Fruit fly (Drosophila melanogaster): ENCODE results near the gene tj.

Gene tj

DNA sequence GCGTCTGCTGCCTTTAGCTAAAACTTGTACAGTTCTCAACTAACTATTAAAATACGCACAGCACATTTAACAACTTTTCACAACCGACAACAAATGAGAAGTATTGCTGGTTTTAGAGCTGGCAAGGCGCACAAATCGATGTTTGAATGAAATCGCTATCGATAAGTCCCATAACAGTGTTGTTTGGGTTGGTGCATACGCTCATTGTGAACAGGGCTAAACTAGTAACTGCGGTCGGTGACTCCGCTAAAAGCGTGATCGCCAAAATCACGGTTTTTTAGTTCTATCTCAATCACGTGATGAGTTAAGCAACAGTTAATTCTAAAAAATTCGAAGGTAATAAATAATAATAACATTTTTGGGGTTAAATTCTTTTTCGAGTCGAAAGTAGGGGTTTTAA is 10.7 kb upstream of the tj start, which contains the start of gene Top2:
TSS of gene Top2 (minus strand) at position 110 of the 400 bp plus-strand sequence.
- peak; percentile 17 for TF ChIP-seq CG8159 (tag; optimal IDR thresholded peaks at IDR 0.05)
- TF ChIP-seq CG17806 (tag; optimal IDR thresholded peaks at IDR 0.05) = no peak
- TF ChIP-seq CG4496 (GFP tag; IDR thresholded peaks at IDR 0.05) = peak; percentile 7; the same call in 1 of the 3 replicates

DNA sequence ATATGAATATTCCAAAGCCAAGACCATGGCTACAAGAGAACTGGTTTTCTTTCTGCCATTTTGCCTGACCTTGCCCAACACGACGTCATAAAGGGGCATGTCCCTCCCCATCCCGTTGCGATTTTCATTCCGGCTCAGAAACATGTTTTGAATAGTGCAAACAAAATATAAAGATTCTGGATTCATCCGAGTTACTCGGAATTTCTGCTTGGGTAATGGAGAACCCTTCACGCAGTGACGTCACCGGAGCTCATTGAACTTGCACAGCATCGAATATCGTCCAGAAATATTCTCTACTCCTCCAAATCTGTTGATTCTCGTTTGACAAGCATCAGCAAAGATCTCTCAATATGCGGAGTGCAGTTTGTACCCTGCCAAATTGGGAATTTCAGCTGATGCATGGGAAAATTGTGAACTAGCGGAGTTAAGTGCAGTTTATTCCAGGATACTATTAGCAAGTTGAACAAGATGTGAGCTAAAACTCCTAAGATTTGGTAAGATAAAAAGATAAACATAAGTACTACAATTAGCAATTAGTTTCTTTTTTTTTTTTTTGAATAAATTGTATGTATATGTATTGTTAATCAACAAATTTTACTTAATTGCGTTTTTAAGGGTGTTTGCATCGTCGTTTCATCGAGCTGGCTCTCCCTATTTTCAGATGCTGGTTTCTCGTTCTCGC is 9.9 kb upstream of the tj start, which contains the start of gene CG10026:
TSS of gene CG10026 (plus strand) at position 187 of the 682 bp plus-strand sequence.
- TF ChIP-seq Pif1B (GFP tag; optimal IDR thresholded peaks at IDR 0.05) (peak; percentile 42), CG17806 (tag; optimal IDR thresholded peaks at IDR 0.05) (peak; percentile 29), CG32121 (GFP tag; IDR thresholded peaks at IDR 0.05) (peak; percentile 11; the same call in 1 of the 2 replicates), Snoo (tag; optimal IDR thresholded peaks at IDR 0.05) (peak; percentile 52), gl (tag; optimal IDR thresholded peaks at IDR 0.05) (no peak), CG8159 (tag; optimal IDR thresholded peaks at IDR 0.05) (peak; percentile 73), CG8301 (tag; optimal IDR thresholded peaks at IDR 0.05) (peak; percentile 48), Ets98B (GFP tag; IDR thresholded peaks at IDR 0.05) (no peak), CG14655 (GFP tag; optimal IDR thresholded peaks at IDR 0.05) (peak; percentile 61), EcR (GFP tag; optimal IDR thresholded peaks at IDR 0.05) (peak; percentile 99), Pif1A (GFP tag; optimal IDR thresholded peaks at IDR 0.05) (peak; percentile 59), rn (GFP tag; IDR thresholded peaks at IDR 0.05) (no peak), CG12605 (GFP tag; IDR thresholded peaks at IDR 0.05) (no peak), CG9948 (tag; optimal IDR thresholded peaks at IDR 0.05) (peak; percentile 58), CG13204 (GFP tag; optimal IDR thresholded peaks at IDR 0.05) (no peak), CG15710 (tag; optimal IDR thresholded peaks at IDR 0.05) (peak; percentile 69), CG4496 (GFP tag; IDR thresholded peaks at IDR 0.05) (no peak), CG10348 (GFP tag; IDR thresholded peaks at IDR 0.05) (no peak), fd96Ca (GFP tag; IDR thresholded peaks at IDR 0.05) (no peak), D1 (tag; optimal IDR thresholded peaks at IDR 0.05) (no peak), CG34367 (tag; optimal IDR thresholded peaks at IDR 0.05) (peak; percentile 60)

DNA sequence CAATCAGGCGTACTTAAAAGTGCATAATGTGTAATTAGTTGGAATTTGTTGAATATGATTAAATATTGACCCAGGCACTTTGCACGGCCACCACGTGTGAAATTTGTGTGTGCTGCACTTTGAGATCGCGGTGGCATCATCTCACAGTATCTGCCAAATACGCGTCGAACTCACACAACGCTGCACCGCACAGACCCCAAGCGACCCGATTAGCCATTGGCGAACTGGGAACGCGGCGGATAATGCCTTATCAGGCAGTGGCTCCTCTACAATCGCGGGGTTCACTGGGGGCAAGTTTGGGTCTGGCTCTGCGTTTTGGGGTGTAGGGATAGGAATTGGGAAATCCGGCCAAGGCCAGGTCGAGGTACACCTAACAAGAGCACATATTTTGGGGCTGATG is 8.9 kb upstream of the tj start:
- TF ChIP-seq CG13204 (GFP tag; optimal IDR thresholded peaks at IDR 0.05) = no peak
- peak; percentile 26; the same call in 1 of the 2 replicates for TF ChIP-seq CG32121 (GFP tag; IDR thresholded peaks at IDR 0.05)

DNA sequence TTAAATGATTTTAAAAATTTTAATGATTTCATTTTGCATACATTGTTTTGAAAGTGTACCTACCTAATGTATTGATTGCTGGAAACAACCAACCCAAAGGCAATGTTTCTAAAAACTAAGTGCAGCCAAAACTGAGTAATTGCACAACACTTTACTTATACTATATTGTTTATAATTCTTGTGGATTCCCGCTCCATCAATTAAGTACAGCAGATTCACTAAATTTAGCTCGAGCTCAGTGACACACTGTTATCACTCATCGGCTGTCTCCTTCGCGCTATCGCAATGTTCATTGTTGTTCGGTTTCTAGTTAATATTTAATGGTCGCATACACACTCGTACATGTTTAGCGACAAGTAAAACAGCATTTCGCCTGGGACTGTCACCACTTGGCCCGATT is 8.3 kb upstream of the tj start:
- no peak for TF ChIP-seq Pif1A (GFP tag; optimal IDR thresholded peaks at IDR 0.05)
- TF ChIP-seq CG13204 (GFP tag; optimal IDR thresholded peaks at IDR 0.05) = no peak
- TF ChIP-seq CG17806 (tag; optimal IDR thresholded peaks at IDR 0.05) = no peak
- no peak for TF ChIP-seq CG9948 (tag; optimal IDR thresholded peaks at IDR 0.05)
- TF ChIP-seq Pif1B (GFP tag; optimal IDR thresholded peaks at IDR 0.05) = no peak
- TF ChIP-seq rn (GFP tag; IDR thresholded peaks at IDR 0.05) = no peak
- TF ChIP-seq CG32121 (GFP tag; IDR thresholded peaks at IDR 0.05) = no peak
- no peak for TF ChIP-seq CG8159 (tag; optimal IDR thresholded peaks at IDR 0.05)
- TF ChIP-seq gl (tag; optimal IDR thresholded peaks at IDR 0.05) = no peak
- no peak for TF ChIP-seq Ets98B (GFP tag; IDR thresholded peaks at IDR 0.05)
- no peak for TF ChIP-seq CG4496 (GFP tag; IDR thresholded peaks at IDR 0.05)
- TF ChIP-seq D1 (tag; optimal IDR thresholded peaks at IDR 0.05) = no peak
- no peak for TF ChIP-seq CG14655 (GFP tag; optimal IDR thresholded peaks at IDR 0.05)
- no peak for TF ChIP-seq fd96Ca (GFP tag; IDR thresholded peaks at IDR 0.05)
- TF ChIP-seq CG12605 (GFP tag; IDR thresholded peaks at IDR 0.05) = no peak
- TF ChIP-seq CG10348 (GFP tag; IDR thresholded peaks at IDR 0.05) = no peak

DNA sequence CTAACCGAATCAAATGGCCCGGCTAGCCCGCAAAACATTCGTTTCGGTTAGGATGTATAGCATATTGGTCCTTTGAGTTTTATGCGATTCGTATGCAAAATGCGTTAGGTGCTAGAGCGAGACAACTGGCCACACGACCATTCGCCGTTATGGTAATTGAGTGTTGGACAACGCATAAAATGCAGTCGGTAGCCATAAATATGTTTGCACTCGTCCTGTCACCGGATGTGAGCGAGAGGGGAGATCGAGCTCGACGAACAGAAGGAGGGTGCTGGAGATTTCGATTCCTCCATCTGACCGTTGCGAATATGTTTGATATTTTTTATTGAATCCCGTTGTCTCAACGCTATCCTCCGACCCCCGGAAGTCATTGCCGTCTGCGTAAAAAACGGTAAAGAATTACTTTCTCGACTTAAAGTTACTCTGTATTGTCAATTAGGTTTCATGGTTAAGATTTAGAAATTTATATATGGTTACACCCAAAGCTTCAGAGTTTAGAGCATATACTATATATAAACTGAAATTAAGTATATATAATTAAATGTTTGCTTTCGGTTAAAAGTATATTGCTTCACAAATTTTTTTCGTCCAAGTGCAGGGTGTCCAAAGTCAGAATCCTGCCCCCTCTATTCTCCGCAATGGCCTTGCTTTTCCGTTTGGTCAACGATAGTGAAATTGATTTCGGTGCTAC is 6.0 kb upstream of the tj start:
- TF ChIP-seq CG8159 (tag; optimal IDR thresholded peaks at IDR 0.05) (no peak), EcR (GFP tag; optimal IDR thresholded peaks at IDR 0.05) (no peak), fd96Ca (GFP tag; IDR thresholded peaks at IDR 0.05) (no peak), Pif1A (GFP tag; optimal IDR thresholded peaks at IDR 0.05) (no peak), CG14655 (GFP tag; optimal IDR thresholded peaks at IDR 0.05) (no peak), CG32121 (GFP tag; IDR thresholded peaks at IDR 0.05) (no peak), CG34367 (tag; optimal IDR thresholded peaks at IDR 0.05) (no peak), CG15710 (tag; optimal IDR thresholded peaks at IDR 0.05) (no peak), rn (GFP tag; IDR thresholded peaks at IDR 0.05) (no peak), Pif1B (GFP tag; optimal IDR thresholded peaks at IDR 0.05) (no peak), CG4496 (GFP tag; IDR thresholded peaks at IDR 0.05) (no peak)

DNA sequence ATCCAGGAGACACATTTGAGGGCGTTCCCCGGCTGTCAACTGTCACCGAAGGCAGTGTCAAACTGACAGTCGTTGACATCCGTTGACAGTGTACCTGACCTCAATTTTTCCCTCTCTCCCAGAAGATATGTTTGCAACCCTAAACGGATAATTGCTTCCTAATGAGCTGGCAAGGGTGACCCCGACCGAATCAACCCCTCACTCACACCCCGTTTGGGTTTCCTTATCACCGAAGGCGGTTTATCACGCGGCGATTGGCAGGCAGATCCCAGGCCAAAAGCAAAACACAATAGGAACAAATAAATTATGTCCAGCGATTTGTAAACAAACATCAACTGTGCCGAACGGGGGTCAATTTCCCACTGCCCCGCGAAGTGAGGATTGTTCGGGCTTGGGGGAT is 4.7 kb upstream of the tj start:
- no peak for TF ChIP-seq gl (tag; optimal IDR thresholded peaks at IDR 0.05)
- no peak for TF ChIP-seq CG12605 (GFP tag; IDR thresholded peaks at IDR 0.05)
- no peak for TF ChIP-seq EcR (GFP tag; optimal IDR thresholded peaks at IDR 0.05)

DNA sequence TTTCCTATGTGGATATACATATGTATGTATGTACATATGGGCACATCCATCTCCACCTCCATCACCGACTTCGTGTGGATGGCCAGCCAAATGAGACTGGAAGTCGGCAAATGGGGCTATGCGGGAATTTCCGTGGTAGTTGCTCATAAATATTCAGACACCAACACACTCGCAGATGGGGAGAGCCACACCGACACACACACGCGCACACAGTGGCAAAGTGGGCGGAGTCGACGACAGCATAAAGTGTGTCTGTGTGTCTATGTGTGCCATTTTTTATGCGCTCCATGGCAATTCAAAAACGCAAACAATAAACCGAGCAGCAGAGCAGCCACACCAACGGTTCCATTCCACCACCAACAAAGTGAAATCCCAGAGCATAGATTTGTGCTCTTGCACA is 1.2 kb upstream of the tj start:
- TF ChIP-seq CG4496 (GFP tag; IDR thresholded peaks at IDR 0.05) (peak; percentile 72; the same call in 2 of the 3 replicates), Ets98B (GFP tag; IDR thresholded peaks at IDR 0.05) (peak; percentile 19; the same call in 1 of the 2 replicates), CG12605 (GFP tag; IDR thresholded peaks at IDR 0.05) (no peak), rn (GFP tag; IDR thresholded peaks at IDR 0.05) (no peak)
